Worm (Caenorhabditis elegans) whole organism, L4 larva: Measurements from ENCODE around the gene Y44A6D.6.
A peak's percentile ranks its signal among the peaks of the same experiment; 100 is the strongest.

ENCODE experiments used
- F37D6.2 ChIP-seq: sonication (generic microtip); optimal IDR thresholded peaks from 2 replicates; lab custom pipeline; 2016; ENCODE audit warnings: mild to moderate bottlenecking, missing genetic modification characterization, missing compliant biosample characterization
- F44E2.7 ChIP-seq: fragments of 200-800 bp; sonication (Bioruptor generic); IDR thresholded peaks from 2 replicates; pipeline ENCODE4 v2.1.2; 2022; ENCODE audit warnings: missing genetic modification characterization, missing compliant biosample characterization
- R02D3.7 ChIP-seq: fragments of 150-350 bp; sonication (generic microtip); optimal IDR thresholded peaks from 3 replicates; lab custom pipeline; 2014; ENCODE audit warnings: missing biosample characterization, missing genetic modification characterization
- T26A8.4 ChIP-seq: fragments of 200-800 bp; sonication (Bioruptor generic); IDR thresholded peaks from 2 replicates; pipeline ENCODE4 v1.3.6; 2022; ENCODE audit warnings: missing genetic modification characterization, missing compliant biosample characterization
- Y105C5A.15 ChIP-seq: fragments of 200-800 bp; sonication (Bioruptor generic); IDR thresholded peaks from 2 replicates; pipeline ENCODE4 v1.3.6; 2022; ENCODE audit warnings: missing genetic modification characterization, missing compliant biosample characterization
- Y5F2A.4 ChIP-seq: fragments of 200-800 bp; sonication (Bioruptor generic); optimal IDR thresholded peaks from 2 replicates; lab custom pipeline; 2018; ENCODE audit warnings: mild to moderate bottlenecking, missing genetic modification characterization, missing compliant biosample characterization
- ZK337.2 ChIP-seq: fragments of 200-800 bp; sonication (Bioruptor generic); IDR thresholded peaks from 2 replicates; pipeline ENCODE4 v1.3.6; 2022; ENCODE audit warnings: missing genetic modification reagents, missing genetic modification characterization, missing compliant biosample characterization
- aly-2 ChIP-seq: sonication (generic microtip); optimal IDR thresholded peaks from 2 replicates; lab custom pipeline; 2018; ENCODE audit warnings: missing biosample characterization, missing genetic modification characterization
- arid-1 ChIP-seq: fragments of 200-800 bp; sonication (Bioruptor generic); conservative IDR thresholded peaks from 2 replicates; pipeline ENCODE4 v1.3.6; 2022; ENCODE audit warnings: missing genetic modification reagents, missing genetic modification characterization, missing compliant biosample characterization
- attf-4 ChIP-seq: sonication (generic microtip); optimal IDR thresholded peaks from 3 replicates; lab custom pipeline; 2017; ENCODE audit warnings: missing biosample characterization, missing genetic modification characterization
- ceh-20 ChIP-seq: fragments of 200-800 bp; sonication (Bioruptor generic); IDR thresholded peaks from 2 replicates; pipeline ENCODE4 v1.3.6; 2022; ENCODE audit warnings: missing genetic modification reagents, missing genetic modification characterization, missing compliant biosample characterization
- ceh-28 ChIP-seq: fragments of 150-350 bp; optimal IDR thresholded peaks from 2 replicates; lab custom pipeline; 2014; ENCODE audit warnings: missing biosample characterization, missing genetic modification reagents, missing genetic modification characterization
- ceh-44 ChIP-seq: fragments of 200-800 bp; sonication (Bioruptor generic); IDR thresholded peaks from 2 replicates; pipeline ENCODE4 v1.3.6; 2022; ENCODE audit warnings: missing genetic modification reagents, missing genetic modification characterization, missing compliant biosample characterization
- ceh-62 ChIP-seq: sonication (generic microtip); optimal IDR thresholded peaks from 2 replicates; lab custom pipeline; 2017; ENCODE audit warnings: missing biosample characterization, missing genetic modification characterization
- ces-1 ChIP-seq: fragments of 150-350 bp; sonication (generic microtip); optimal IDR thresholded peaks from 4 replicates; lab custom pipeline; 2014; ENCODE audit warnings: missing biosample characterization, missing genetic modification reagents, missing genetic modification characterization
- dmd-9 ChIP-seq: fragments of 200-800 bp; sonication (Bioruptor generic); IDR thresholded peaks from 2 replicates; pipeline ENCODE4 v1.3.6; 2022; ENCODE audit warnings: missing genetic modification reagents, missing genetic modification characterization, missing compliant biosample characterization
- duxl-1 ChIP-seq: sonication (generic microtip); optimal IDR thresholded peaks from 2 replicates; lab custom pipeline; 2016; ENCODE audit warnings: mild to moderate bottlenecking, missing genetic modification characterization, moderate library complexity, missing compliant biosample characterization; ENCODE audit not compliant: poor library complexity
- dve-1 ChIP-seq: sonication (generic microtip); optimal IDR thresholded peaks from 2 replicates; lab custom pipeline; 2017; ENCODE audit warnings: antibody characterized with exemption, mild to moderate bottlenecking, missing genetic modification characterization, missing compliant biosample characterization; ENCODE audit not compliant: insufficient read depth
- egl-27 ChIP-seq: sonication (generic microtip); optimal IDR thresholded peaks from 3 replicates; lab custom pipeline; 2017; ENCODE audit warnings: missing biosample characterization, missing genetic modification reagents, missing genetic modification characterization
- egl-43 ChIP-seq: fragments of 200-800 bp; sonication (Bioruptor generic); IDR thresholded peaks from 2 replicates; pipeline ENCODE4 v1.3.6; 2022; ENCODE audit warnings: missing genetic modification reagents, missing genetic modification characterization, missing compliant biosample characterization
- hif-1 ChIP-seq, 2 experiments: sonication (generic microtip); optimal IDR thresholded peaks; 2 replicates each; lab custom pipeline; 2016 to 2017; ENCODE audit warnings: missing compliant biosample characterization in 2 of 2, missing genetic modification characterization in 2 of 2, missing genetic modification reagents in 2 of 2, missing genotype in 2 of 2, mild to moderate bottlenecking in 1 of 2
- hlh-11 ChIP-seq: fragments of 200-800 bp; sonication (Bioruptor generic); optimal IDR thresholded peaks from 2 replicates; lab custom pipeline; 2018; ENCODE audit warnings: mild to moderate bottlenecking, missing genetic modification characterization, missing compliant biosample characterization
- hlh-30 ChIP-seq: sonication (generic microtip); optimal IDR thresholded peaks from 2 replicates; lab custom pipeline; 2017; ENCODE audit warnings: antibody characterized with exemption, mild to moderate bottlenecking, missing genetic modification characterization, missing compliant biosample characterization; ENCODE audit not compliant: insufficient read depth
- lim-7 ChIP-seq: fragments of 200-800 bp; sonication (Bioruptor generic); IDR thresholded peaks from 2 replicates; pipeline ENCODE4 v1.3.6; 2022; ENCODE audit warnings: missing genetic modification characterization, missing compliant biosample characterization
- lin-15B ChIP-seq: fragments of 150-350 bp; sonication (generic microtip); optimal IDR thresholded peaks from 3 replicates; lab custom pipeline; 2014; ENCODE audit warnings: missing biosample characterization, missing genetic modification characterization
- lin-29 ChIP-seq: fragments of 200-800 bp; sonication (Bioruptor generic); IDR thresholded peaks from 2 replicates; pipeline ENCODE4 v1.3.6; 2022; ENCODE audit warnings: missing genetic modification reagents, missing genetic modification characterization, missing compliant biosample characterization
- lin-38 ChIP-seq: fragments of 200-800 bp; sonication (Bioruptor generic); IDR thresholded peaks from 2 replicates; pipeline ENCODE4 v1.3.6; 2022; ENCODE audit warnings: missing genetic modification reagents, missing genetic modification characterization, missing compliant biosample characterization
- lin-39 ChIP-seq: fragments of 150-350 bp; optimal IDR thresholded peaks from 2 replicates; lab custom pipeline; 2014; ENCODE audit warnings: missing biosample characterization, missing genetic modification reagents, missing genetic modification characterization
- lir-3 ChIP-seq: sonication (generic microtip); optimal IDR thresholded peaks from 2 replicates; lab custom pipeline; 2016; ENCODE audit warnings: mild to moderate bottlenecking, missing genetic modification characterization, missing compliant biosample characterization
- madf-9 ChIP-seq: fragments of 200-800 bp; sonication (Bioruptor generic); conservative IDR thresholded peaks from 2 replicates; pipeline ENCODE4 v1.3.6; 2022; ENCODE audit warnings: missing genetic modification reagents, missing genetic modification characterization, missing compliant biosample characterization
- mdt-29 ChIP-seq: fragments of 200-800 bp; sonication (Bioruptor generic); IDR thresholded peaks from 2 replicates; pipeline ENCODE4 v1.3.6; 2022; ENCODE audit warnings: missing genetic modification reagents, missing genetic modification characterization, missing compliant biosample characterization
- mxl-3 ChIP-seq: fragments of 200-800 bp; sonication (Bioruptor generic); optimal IDR thresholded peaks from 2 replicates; lab custom pipeline; 2018; ENCODE audit warnings: mild to moderate bottlenecking, missing genetic modification characterization, missing compliant biosample characterization
- nhr-102 ChIP-seq: sonication (generic microtip); optimal IDR thresholded peaks from 2 replicates; lab custom pipeline; 2016; ENCODE audit warnings: mild to moderate bottlenecking, missing genetic modification characterization, moderate library complexity, missing compliant biosample characterization
- nhr-11 ChIP-seq: fragments of 150-350 bp; optimal IDR thresholded peaks from 2 replicates; lab custom pipeline; 2014; ENCODE audit warnings: missing biosample characterization, missing genetic modification characterization
- nhr-111 ChIP-seq: fragments of 200-800 bp; sonication (Bioruptor generic); optimal IDR thresholded peaks from 2 replicates; lab custom pipeline; 2018; ENCODE audit warnings: mild to moderate bottlenecking, missing genetic modification characterization, missing compliant biosample characterization
- nhr-28 ChIP-seq: fragments of 150-350 bp; optimal IDR thresholded peaks from 2 replicates; lab custom pipeline; 2014; ENCODE audit warnings: missing biosample characterization, missing genetic modification characterization
- nhr-41 ChIP-seq: fragments of 200-800 bp; sonication (Bioruptor generic); IDR thresholded peaks from 2 replicates; pipeline ENCODE4 v1.3.6; 2022; ENCODE audit warnings: missing genetic modification reagents, missing genetic modification characterization, missing compliant biosample characterization
- nhr-48 ChIP-seq: sonication (generic microtip); optimal IDR thresholded peaks from 2 replicates; lab custom pipeline; 2016; ENCODE audit warnings: mild to moderate bottlenecking, missing genetic modification characterization, missing compliant biosample characterization
- nhr-6 ChIP-seq: fragments of 150-350 bp; optimal IDR thresholded peaks from 2 replicates; lab custom pipeline; 2014; ENCODE audit warnings: missing biosample characterization, missing genetic modification characterization
- nhr-76 ChIP-seq: fragments of 150-350 bp; optimal IDR thresholded peaks from 2 replicates; lab custom pipeline; 2014; ENCODE audit warnings: missing biosample characterization, missing genetic modification characterization
- nhr-77 ChIP-seq: fragments of 150-350 bp; optimal IDR thresholded peaks from 2 replicates; lab custom pipeline; 2014; ENCODE audit warnings: missing biosample characterization, missing genetic modification characterization
- pqm-1 ChIP-seq: sonication (generic microtip); optimal IDR thresholded peaks from 2 replicates; lab custom pipeline; 2017; ENCODE audit warnings: missing biosample characterization, missing genetic modification characterization
- sdz-12 ChIP-seq: fragments of 200-800 bp; sonication (Bioruptor generic); optimal IDR thresholded peaks from 2 replicates; lab custom pipeline; 2018; ENCODE audit warnings: mild to moderate bottlenecking, missing genetic modification characterization, missing compliant biosample characterization
- tag-97 ChIP-seq: fragments of 200-800 bp; sonication (Bioruptor generic); IDR thresholded peaks from 2 replicates; pipeline ENCODE4 v1.3.6; 2022; ENCODE audit warnings: missing genetic modification characterization, missing compliant biosample characterization
- tra-1 ChIP-seq: fragments of 200-800 bp; sonication (Bioruptor generic); IDR thresholded peaks from 2 replicates; pipeline ENCODE4 v1.3.6; 2022; ENCODE audit warnings: missing genetic modification reagents, missing genetic modification characterization, missing compliant biosample characterization
- unc-62 ChIP-seq, 3 experiments: fragments of 150-350 bp in 1 of 3; sonication (generic microtip); optimal IDR thresholded peaks in 2 of 3; peaks in 1 of 3; 1 replicate in 1 of 3; 2 replicates in 2 of 3; lab custom pipeline; 2014 to 2017; ENCODE audit warnings: missing biosample characterization in 3 of 3, missing genetic modification characterization in 3 of 3, missing genetic modification reagents in 3 of 3, missing genotype in 1 of 3
- vab-7 ChIP-seq: fragments of 200-800 bp; sonication (Bioruptor generic); IDR thresholded peaks from 2 replicates; pipeline ENCODE4 v1.3.6; 2022; ENCODE audit warnings: missing genetic modification reagents, missing genetic modification characterization, missing compliant biosample characterization
- zag-1 ChIP-seq: fragments of 150-350 bp; optimal IDR thresholded peaks from 2 replicates; lab custom pipeline; 2014; ENCODE audit warnings: missing biosample characterization, missing genetic modification characterization
- zip-11 ChIP-seq: fragments of 200-800 bp; sonication (Bioruptor generic); IDR thresholded peaks from 2 replicates; pipeline ENCODE4 v1.3.6; 2022; ENCODE audit warnings: missing genetic modification characterization, missing compliant biosample characterization
- zip-2 ChIP-seq: fragments of 150-350 bp; optimal IDR thresholded peaks from 2 replicates; lab custom pipeline; 2014; ENCODE audit warnings: missing biosample characterization, missing genetic modification characterization
- ztf-7 ChIP-seq: fragments of 150-350 bp; optimal IDR thresholded peaks from 2 replicates; lab custom pipeline; 2014; ENCODE audit warnings: missing biosample characterization, missing genetic modification characterization

Y44A6D.6 gene

DNA sequence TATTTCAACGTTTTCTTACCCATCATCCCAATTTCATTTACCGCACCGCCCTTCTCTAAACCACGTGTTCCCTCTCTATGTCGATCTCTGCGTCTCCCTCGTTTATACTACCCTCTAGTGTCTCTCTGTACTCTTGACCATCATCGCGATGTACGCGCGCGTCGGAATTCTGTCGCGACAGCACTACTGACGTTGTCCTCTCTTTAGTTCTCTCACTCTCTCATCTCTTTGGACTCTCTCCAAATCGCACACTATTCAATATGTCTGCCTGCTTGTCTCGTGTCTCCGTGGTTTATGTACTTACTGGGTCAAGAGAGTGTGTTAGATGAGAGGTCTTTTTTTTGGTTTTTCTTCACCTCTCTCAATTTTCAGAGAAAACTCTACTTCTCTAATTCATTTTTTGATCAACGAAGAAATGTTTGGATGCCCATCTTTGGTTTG lies 28.9 kb upstream of the Y44A6D.6 start (continued):
- TF ChIP-seq Y105C5A.15 (GFP tag; lab: Robert Waterston, UW) (no peak), lin-38 (GFP tag; lab: Robert Waterston, UW) (peak; percentile 65), sdz-12 (peak; percentile 79), nhr-48 (peak; percentile 97), ceh-20 (GFP tag; lab: Robert Waterston, UW) (peak; percentile 93; the same call in 1 of the 2 replicates), duxl-1 (tag; lab: Kevin White, UChicago) (peak; percentile 83), mxl-3 (GFP tag; lab: Kevin White, UChicago) (peak; percentile 99), dve-1 (peak; percentile 99), zip-2 (tag; lab: Kevin White, UChicago) (peak; percentile 67), ceh-62 (tag; lab: Kevin White, UChicago) (no peak), dmd-9 (GFP tag; lab: Robert Waterston, UW) (peak; percentile 74), ztf-7 (peak; percentile 40), aly-2 (tag; lab: Kevin White, UChicago) (no peak), egl-27 (tag; lab: Kevin White, UChicago) (no peak), nhr-77 (tag; lab: Kevin White, UChicago) (peak; percentile 87), ces-1 (GFP tag; lab: Kevin White, UChicago) (peak; percentile 69), vab-7 (GFP tag; lab: Robert Waterston, UW) (peak; percentile 64; the same call in 1 of the 2 replicates), lin-15B (tag; lab: Kevin White, UChicago) (no peak), tag-97 (GFP tag; lab: Robert Waterston, UW) (no peak), F37D6.2 (tag; lab: Kevin White, UChicago) (peak; percentile 89), lin-39 (tag; lab: Kevin White, UChicago) (no peak), T26A8.4 (GFP tag; lab: Robert Waterston, UW) (peak; percentile 84), hif-1 (tag; optimal IDR thresholded peaks at IDR 0.05; lab: Kevin White, UChicago) (peak; percentile 83 to 97), nhr-102 (tag; lab: Kevin White, UChicago) (peak; percentile 84), attf-4 (tag; lab: Kevin White, UChicago) (no peak), hlh-30 (tag; lab: Kevin White, UChicago) (peak; percentile 99), Y5F2A.4 (GFP tag; lab: Kevin White, UChicago) (peak; percentile 44), nhr-41 (peak; percentile 72; the same call in 1 of the 2 replicates), zag-1 (tag; lab: Kevin White, UChicago) (peak; percentile 20), nhr-6 (tag; lab: Kevin White, UChicago) (peak; percentile 79), mdt-29 (GFP tag; lab: Robert Waterston, UW) (0 out of 2 replicates have a peak, but pooled peaks have one; percentile 80), nhr-28 (tag; lab: Kevin White, UChicago) (peak; percentile 93), tra-1 (peak; percentile 74), unc-62 (GFP tag; optimal IDR thresholded peaks at IDR 0.05 in 1 of 2; lab: Kevin White, UChicago) (peak in 1 of 2 experiments; percentile 100), unc-62 (tag; optimal IDR thresholded peaks at IDR 0.05; lab: Kevin White, UChicago) (no peak), lin-29 (peak; percentile 62), madf-9 (peak; percentile 69; the same call in 1 of the 2 replicates), arid-1 (peak; percentile 83), ceh-28 (peak; percentile 6), nhr-111 (GFP tag; lab: Kevin White, UChicago) (no peak), lir-3 (tag; lab: Kevin White, UChicago) (no peak), lim-7 (GFP tag; lab: Robert Waterston, UW) (peak; percentile 20; the same call in 1 of the 2 replicates), F44E2.7 (GFP tag; lab: Robert Waterston, UW) (no peak), ceh-44 (no peak), nhr-11 (tag; lab: Kevin White, UChicago) (peak; percentile 96), zip-11 (GFP tag; lab: Robert Waterston, UW) (no peak), pqm-1 (tag; lab: Kevin White, UChicago) (peak; percentile 33), R02D3.7 (no peak), egl-43 (peak; percentile 93), hlh-11 (tag; lab: Kevin White, UChicago) (peak; percentile 98), ZK337.2 (GFP tag; lab: Robert Waterston, UW) (no peak), nhr-76 (tag; lab: Kevin White, UChicago) (peak; percentile 66)
